Worm (Caenorhabditis elegans) whole organism, L4 larva: Measurements from ENCODE around the gene Y62E10A.19.

Experiments
- D1046.2 ChIP-seq: fragments of 200-800 bp; sonication (Bioruptor generic); IDR thresholded peaks from 2 replicates; pipeline ENCODE4 v1.3.6; 2022; ENCODE audit warnings: missing genetic modification characterization, missing compliant biosample characterization
- aha-1 ChIP-seq: fragments of 150-350 bp; peaks from one replicate; lab custom pipeline; 2014; ENCODE audit warnings: missing biosample characterization, missing genetic modification characterization
- daf-12 ChIP-seq: fragments of 150-350 bp; optimal IDR thresholded peaks from 2 replicates; lab custom pipeline; 2014; ENCODE audit warnings: missing biosample characterization, missing genetic modification reagents, missing genetic modification characterization
- daf-19 ChIP-seq: fragments of 200-800 bp; sonication (Bioruptor generic); conservative IDR thresholded peaks from 2 replicates; pipeline ENCODE4 v1.3.6; 2022; ENCODE audit warnings: missing genetic modification characterization, missing compliant biosample characterization
- fkh-10 ChIP-seq: fragments of 150-350 bp; optimal IDR thresholded peaks from 2 replicates; lab custom pipeline; 2014; ENCODE audit warnings: missing biosample characterization, missing genetic modification reagents, missing genetic modification characterization
- hlh-30 ChIP-seq: sonication (generic microtip); optimal IDR thresholded peaks from 2 replicates; lab custom pipeline; 2017; ENCODE audit warnings: antibody characterized with exemption, mild to moderate bottlenecking, missing genetic modification characterization, missing compliant biosample characterization; ENCODE audit not compliant: insufficient read depth
- jun-1 ChIP-seq: fragments of 150-350 bp; optimal IDR thresholded peaks from 2 replicates; lab custom pipeline; 2014; ENCODE audit warnings: missing biosample characterization, missing genetic modification reagents, missing genetic modification characterization
- nhr-102 ChIP-seq: sonication (generic microtip); optimal IDR thresholded peaks from 2 replicates; lab custom pipeline; 2016; ENCODE audit warnings: mild to moderate bottlenecking, missing genetic modification characterization, moderate library complexity, missing compliant biosample characterization
- nhr-28 ChIP-seq: fragments of 150-350 bp; optimal IDR thresholded peaks from 2 replicates; lab custom pipeline; 2014; ENCODE audit warnings: missing biosample characterization, missing genetic modification characterization
- unc-62 ChIP-seq, 3 experiments: fragments of 150-350 bp in 1 of 3; sonication (generic microtip); optimal IDR thresholded peaks in 2 of 3; peaks in 1 of 3; 1 replicate in 1 of 3; 2 replicates in 2 of 3; lab custom pipeline; 2014 to 2017; ENCODE audit warnings: missing biosample characterization in 3 of 3, missing genetic modification characterization in 3 of 3, missing genetic modification reagents in 3 of 3, missing genotype in 1 of 3
- ztf-11 ChIP-seq: fragments of 150-350 bp; optimal IDR thresholded peaks from 2 replicates; lab custom pipeline; 2014; ENCODE audit warnings: missing biosample characterization, missing genetic modification characterization

ce11 chrIV:13415739-13416271, 7.7 kb upstream of the Y62E10A.19 start, which contains the start of the genes pik-1 and aptf-2:
- TF ChIP-seq nhr-28 (tag; lab: Kevin White, UChicago) (no peak), daf-12 (tag; lab: Kevin White, UChicago) (no peak), nhr-102 (tag; lab: Kevin White, UChicago) (no peak), D1046.2 (no peak), aha-1 (tag; lab: Kevin White, UChicago) (no peak), jun-1 (tag; lab: Kevin White, UChicago) (no peak), fkh-10 (GFP tag; lab: Kevin White, UChicago) (no peak), ztf-11 (no peak), unc-62 (GFP tag; optimal IDR thresholded peaks at IDR 0.05 in 1 of 2; lab: Kevin White, UChicago) (no peak), unc-62 (tag; optimal IDR thresholded peaks at IDR 0.05; lab: Kevin White, UChicago) (no peak), daf-19 (no peak), hlh-30 (tag; lab: Kevin White, UChicago) (no peak)
